Worm (Caenorhabditis elegans): ENCODE data around the gene C02F4.4.

C02F4.4 gene

DNA sequence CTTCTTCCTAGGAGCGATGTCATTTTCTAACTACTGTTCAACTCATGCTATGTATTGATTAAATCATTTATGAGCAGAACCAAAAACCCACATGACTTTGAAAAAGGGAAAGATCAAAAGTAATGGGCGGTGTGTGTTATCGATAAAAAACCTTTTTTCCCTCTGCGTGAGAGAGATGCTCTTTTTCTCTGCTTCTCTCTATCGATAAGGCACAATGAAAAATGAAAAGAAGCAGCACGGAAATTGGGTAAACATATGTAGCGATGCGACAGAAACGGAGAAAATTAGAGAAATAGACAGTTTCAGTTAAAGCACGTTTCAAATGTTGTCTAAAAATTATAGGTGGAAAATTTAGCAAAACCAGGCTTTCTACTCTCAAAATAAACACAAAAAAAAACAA is 12.7 kb downstream of the C02F4.4 start:
- TF ChIP-seq nhr-76 (tag; optimal IDR thresholded peaks at IDR 0.05) (no peak), nhr-2 (tag; optimal IDR thresholded peaks at IDR 0.05) (no peak), hlh-1 (tag; optimal IDR thresholded peaks at IDR 0.05) (peak; percentile 13), snpc-4 (tag; optimal IDR thresholded peaks at IDR 0.05) (no peak), unc-120 (tag; optimal IDR thresholded peaks at IDR 0.05; ENCODE audit: poor library complexity, severe bottlenecking) (peak; percentile 4)

DNA sequence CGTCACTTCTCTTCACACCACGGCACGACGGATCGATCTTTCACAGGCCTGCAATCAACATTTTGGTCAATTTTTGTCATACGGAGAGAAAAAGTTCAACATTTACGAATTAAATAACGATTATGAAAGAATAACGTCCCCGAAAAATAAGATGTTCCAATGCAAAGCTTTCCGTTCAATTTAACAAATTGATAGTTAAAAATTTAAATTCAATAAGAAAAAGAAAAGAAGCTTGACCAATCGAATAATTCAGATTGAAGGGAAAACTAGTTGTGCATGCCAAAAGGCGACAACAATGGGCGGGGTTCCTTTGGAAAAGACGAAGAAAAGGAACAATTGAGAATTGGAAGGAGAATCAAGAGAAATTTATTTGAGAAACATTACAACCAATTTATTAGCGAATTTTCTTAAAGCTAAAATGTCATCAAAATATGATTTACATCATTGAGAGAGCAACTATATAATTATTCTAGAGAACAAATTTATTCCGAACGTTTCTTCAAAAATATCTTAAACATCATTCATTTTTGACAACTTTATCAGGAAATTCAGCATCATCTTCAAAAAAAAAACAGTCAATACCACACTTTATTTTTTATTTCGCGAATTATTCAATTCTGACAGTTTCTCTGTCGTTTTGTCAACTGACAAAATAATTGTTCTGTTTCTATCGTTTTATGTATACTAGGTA is 13.3 kb downstream of the C02F4.4 start, which contains the start of gene tax-6:
Gene tax-6 (minus strand): TSS at position 51 of the 691 bp plus-strand sequence.
- TF ChIP-seq mls-2 (tag; optimal IDR thresholded peaks at IDR 0.05) (no peak), ces-1 (GFP tag; optimal IDR thresholded peaks at IDR 0.05) (peak; percentile 7), hlh-1 (tag; optimal IDR thresholded peaks at IDR 0.05) (no peak), bed-3 (GFP tag; optimal IDR thresholded peaks at IDR 0.05) (no peak), zip-8 (tag; optimal IDR thresholded peaks at IDR 0.05) (no peak), ztf-11 (tag; optimal IDR thresholded peaks at IDR 0.05) (no peak), ceh-39 (tag; optimal IDR thresholded peaks at IDR 0.05) (no peak)

DNA sequence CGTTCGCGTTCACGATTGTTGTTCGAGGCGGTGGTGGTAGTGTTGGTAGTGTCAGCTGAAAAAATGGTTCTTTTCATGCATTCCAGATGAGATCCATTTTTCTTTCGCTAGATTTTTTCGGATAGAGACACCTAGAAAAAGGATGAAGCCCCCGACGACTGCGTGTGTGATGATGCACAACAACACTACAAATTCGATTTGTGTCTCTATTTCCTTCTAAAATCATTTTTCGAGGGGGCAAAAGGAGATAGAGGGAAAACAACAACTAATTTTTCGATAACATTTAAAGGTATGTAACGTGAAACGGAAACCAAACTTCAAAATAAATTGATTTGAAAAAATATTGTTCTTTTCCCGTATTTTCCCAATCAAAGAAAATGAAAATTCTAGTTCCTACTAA is 14.5 kb downstream of the C02F4.4 start:
- TF ChIP-seq nhr-237 (tag; optimal IDR thresholded peaks at IDR 0.05): no peak
- TF ChIP-seq ces-1 (GFP tag; optimal IDR thresholded peaks at IDR 0.05): peak; percentile 75
- TF ChIP-seq unc-62 (GFP tag; optimal IDR thresholded peaks at IDR 0.05): no peak

DNA sequence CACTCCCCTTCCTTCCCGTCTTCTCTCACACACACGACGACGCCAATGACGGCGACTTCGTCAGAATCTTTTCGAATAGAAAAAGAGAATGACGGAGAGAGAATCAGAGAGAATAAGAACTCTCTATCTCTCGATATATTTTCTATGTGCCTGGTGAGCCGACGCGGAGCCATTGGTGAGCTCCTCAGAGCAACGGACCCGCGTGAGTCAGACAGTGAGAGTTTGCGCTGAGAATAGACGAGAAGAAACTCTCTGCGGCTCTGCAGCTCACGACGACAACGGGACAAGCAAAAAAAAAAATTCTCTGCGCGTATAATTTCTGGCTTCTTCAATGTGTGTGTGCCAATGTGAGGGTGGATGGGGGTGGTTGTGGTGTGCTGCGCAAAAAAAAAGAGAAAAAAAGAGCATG is 15.1 kb downstream of the C02F4.4 start:
- no peak for TF ChIP-seq blmp-1 (tag; optimal IDR thresholded peaks at IDR 0.05)
- TF ChIP-seq unc-62 (GFP tag; optimal IDR thresholded peaks at IDR 0.05): peak; percentile 17
- peak; percentile 7 for TF ChIP-seq mep-1 (tag; optimal IDR thresholded peaks at IDR 0.05)
- TF ChIP-seq unc-39 (tag; optimal IDR thresholded peaks at IDR 0.05): no peak
- no peak for TF ChIP-seq lsy-2 (tag; optimal IDR thresholded peaks at IDR 0.05)
- TF ChIP-seq mls-2 (tag; optimal IDR thresholded peaks at IDR 0.05): peak; percentile 9
- TF ChIP-seq ces-1 (GFP tag; optimal IDR thresholded peaks at IDR 0.05): peak; percentile 22
- TF ChIP-seq sptf-1 (tag; optimal IDR thresholded peaks at IDR 0.05): peak; percentile 36

DNA sequence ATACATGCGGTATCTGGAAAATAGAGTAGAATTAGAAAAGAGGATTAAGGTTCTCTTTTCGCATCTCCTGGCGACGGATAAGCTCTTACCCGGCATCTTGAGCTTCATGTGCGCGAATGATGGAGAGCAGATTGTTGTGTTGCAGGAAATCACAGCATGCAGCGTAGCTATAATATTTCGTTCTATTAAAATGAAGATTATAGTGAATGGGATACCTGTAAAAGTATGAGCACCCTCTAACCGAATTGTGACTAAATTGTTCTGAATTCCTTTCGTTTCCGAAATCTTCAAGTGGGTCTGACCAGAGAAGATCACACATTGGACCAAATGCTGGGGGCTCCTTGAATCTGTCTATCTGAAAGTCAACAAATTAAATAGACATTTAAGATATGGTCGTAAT is 16.6 kb downstream of the C02F4.4 start:
- TF ChIP-seq lsy-2 (tag; optimal IDR thresholded peaks at IDR 0.05) (no peak), hlh-1 (tag; optimal IDR thresholded peaks at IDR 0.05) (no peak), pha-4 (tag; optimal IDR thresholded peaks at IDR 0.05) (no peak), nhr-76 (tag; optimal IDR thresholded peaks at IDR 0.05) (no peak), elt-1 (tag; optimal IDR thresholded peaks at IDR 0.05; ENCODE audit: borderline replicate concordance, insufficient read depth) (no peak), unc-62 (GFP tag; optimal IDR thresholded peaks at IDR 0.05) (no peak), cnd-1 (tag; optimal IDR thresholded peaks at IDR 0.05) (no peak), unc-39 (tag; optimal IDR thresholded peaks at IDR 0.05) (no peak), ces-1 (GFP tag; optimal IDR thresholded peaks at IDR 0.05) (no peak), ceh-83 (GFP tag; optimal IDR thresholded peaks at IDR 0.05) (no peak), mab-5 (tag; optimal IDR thresholded peaks at IDR 0.05) (no peak)

DNA sequence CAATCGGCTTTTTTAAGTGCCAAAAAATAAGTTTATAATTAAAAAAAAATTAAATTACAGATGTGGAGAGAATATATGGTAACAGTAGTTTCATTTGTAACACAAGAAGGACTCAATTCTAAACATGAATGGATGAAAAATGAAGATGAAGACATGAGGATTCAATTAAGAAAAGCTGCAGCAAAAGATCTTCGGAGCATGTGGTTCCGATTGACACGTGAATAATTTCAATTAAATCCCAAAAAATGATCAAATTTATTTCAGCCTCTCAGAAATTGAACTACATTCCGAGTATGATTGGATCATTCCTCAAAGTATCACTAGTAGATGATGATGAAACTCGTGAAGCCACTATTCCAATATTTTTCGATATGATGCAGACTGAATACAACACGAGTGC is 25.6 kb downstream of the C02F4.4 start:
- no peak for TF ChIP-seq bed-3 (GFP tag; optimal IDR thresholded peaks at IDR 0.05)
- TF ChIP-seq elt-3 (tag; optimal IDR thresholded peaks at IDR 0.05): no peak
- no peak for TF ChIP-seq elt-1 (tag; optimal IDR thresholded peaks at IDR 0.05; ENCODE audit: borderline replicate concordance, insufficient read depth)

DNA sequence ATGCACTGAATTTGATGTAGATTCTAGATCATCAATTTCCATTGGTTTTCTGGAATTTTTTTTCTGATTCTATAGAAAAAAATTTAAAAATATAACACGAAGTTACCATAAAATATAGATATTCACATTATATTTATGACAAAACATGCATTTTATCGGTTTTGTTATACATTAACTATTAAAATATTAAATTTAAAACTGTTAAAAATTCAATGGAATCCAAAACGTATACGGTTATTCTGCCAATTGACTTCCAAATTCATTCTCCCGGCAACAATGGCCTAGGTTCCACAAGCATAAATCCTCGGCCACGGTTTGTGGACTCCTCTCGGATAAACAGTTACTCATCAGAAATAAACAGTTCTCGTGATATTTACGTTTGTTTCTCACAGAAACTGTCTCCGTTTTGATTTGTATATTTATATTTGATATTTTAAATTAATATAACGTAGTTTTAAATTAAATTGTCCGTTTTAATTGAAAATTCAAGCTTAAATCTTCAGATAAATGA is 31.4 kb downstream of the C02F4.4 start, which contains the start of the genes F01D4.5 and ced-5:
Gene F01D4.5 (minus strand): TSS at position 51 of the 511 bp plus-strand sequence.
Gene ced-5 (plus strand): TSS at position 504 of the 511 bp plus-strand sequence.
- no peak for TF ChIP-seq tbx-8 (GFP tag; optimal IDR thresholded peaks at IDR 0.05)
- TF ChIP-seq unc-120 (tag; optimal IDR thresholded peaks at IDR 0.05; ENCODE audit: poor library complexity, severe bottlenecking): no peak
- no peak for TF ChIP-seq unc-62 (GFP tag; optimal IDR thresholded peaks at IDR 0.05)
- no peak for TF ChIP-seq elt-3 (tag; optimal IDR thresholded peaks at IDR 0.05)
- no peak for TF ChIP-seq ceh-43 (GFP tag; optimal IDR thresholded peaks at IDR 0.05)
- peak; percentile 22 for TF ChIP-seq M03D4.4 (tag; optimal IDR thresholded peaks at IDR 0.05)
- TF ChIP-seq nhr-76 (tag; optimal IDR thresholded peaks at IDR 0.05): no peak
- TF ChIP-seq pha-4 (tag; optimal IDR thresholded peaks at IDR 0.05): peak; percentile 25
- TF ChIP-seq mab-5 (tag; optimal IDR thresholded peaks at IDR 0.05): no peak
- TF ChIP-seq lsy-2 (tag; optimal IDR thresholded peaks at IDR 0.05): no peak
- peak; percentile 36 for TF ChIP-seq cnd-1 (tag; optimal IDR thresholded peaks at IDR 0.05)
- TF ChIP-seq bed-3 (GFP tag; optimal IDR thresholded peaks at IDR 0.05): no peak
- TF ChIP-seq ces-1 (GFP tag; optimal IDR thresholded peaks at IDR 0.05): peak; percentile 39
- TF ChIP-seq nhr-2 (tag; optimal IDR thresholded peaks at IDR 0.05): no peak
- TF ChIP-seq lin-13 (tag; optimal IDR thresholded peaks at IDR 0.05): peak; percentile 33
- peak; percentile 24 for TF ChIP-seq mep-1 (tag; optimal IDR thresholded peaks at IDR 0.05)
- TF ChIP-seq sptf-1 (tag; optimal IDR thresholded peaks at IDR 0.05): peak; percentile 54
- no peak for TF ChIP-seq mls-2 (tag; optimal IDR thresholded peaks at IDR 0.05)

Data from whole organism, mixed stage, embryonic.